Worm (Caenorhabditis elegans): ENCODE results near the gene F26C11.4.

- no peak for TF ChIP-seq ceh-16 (tag; optimal IDR thresholded peaks at IDR 0.05)
- no peak for TF ChIP-seq skn-1 (tag; optimal IDR thresholded peaks at IDR 0.05)
- no peak for TF ChIP-seq lsy-2 (tag; optimal IDR thresholded peaks at IDR 0.05)
- no peak for TF ChIP-seq nhr-23 (tag; optimal IDR thresholded peaks at IDR 0.05)
- no peak for TF ChIP-seq C34F6.9 (tag; optimal IDR thresholded peaks at IDR 0.05)
- no peak for TF ChIP-seq aly-2 (tag; optimal IDR thresholded peaks at IDR 0.05)
- no peak for TF ChIP-seq Y55F3AM.14 (GFP tag; optimal IDR thresholded peaks at IDR 0.05)
- no peak for TF ChIP-seq ztf-1 (GFP tag; conservative IDR thresholded peaks at IDR 0.05)
- TF ChIP-seq unc-62 (GFP tag; optimal IDR thresholded peaks at IDR 0.05): no peak
- no peak for TF ChIP-seq unc-39 (tag; optimal IDR thresholded peaks at IDR 0.05)
- TF ChIP-seq lin-13 (GFP tag; optimal IDR thresholded peaks at IDR 0.05): no peak
- TF ChIP-seq nhr-237 (tag; optimal IDR thresholded peaks at IDR 0.05): no peak
- no peak for TF ChIP-seq lin-39 (tag; optimal IDR thresholded peaks at IDR 0.05)
- no peak for TF ChIP-seq elt-3 (tag; optimal IDR thresholded peaks at IDR 0.05)
Observed at ce11 chrII:9936859-9937258, 20.8 kb upstream of the F26C11.4 start, which contains the start of gene C05C10.3.

Measured in whole organism, L2 larva.